Fruit fly (Drosophila melanogaster) Kc167 (cell line): ENCODE data around the gene CheB98a.

Source experiments
- Sin3A ChIP-seq: fragments of >200 bp; optimal IDR thresholded peaks from 2 replicates; lab custom pipeline; 2018; ENCODE audit warnings: missing external identifiers
- insv ChIP-seq: fragments of >200 bp; optimal IDR thresholded peaks from 3 replicates; lab custom pipeline; 2018; ENCODE audit warnings: missing external identifiers
- psq ChIP-seq: fragments of >200 bp; optimal IDR thresholded peaks from 2 replicates; lab custom pipeline; 2017; ENCODE audit warnings: missing external identifiers

- no peak for TF ChIP-seq Sin3A (lab: Kevin White, UChicago)
- no peak for TF ChIP-seq psq
- no peak for TF ChIP-seq insv (lab: Kevin White, UChicago)
These were observed 1.3 kb upstream of the CheB98a start for dm6 chr3R:28805164-28805563.
